Fruit fly (Drosophila melanogaster): ENCODE data around the gene Dad.

Dad gene

DNA sequence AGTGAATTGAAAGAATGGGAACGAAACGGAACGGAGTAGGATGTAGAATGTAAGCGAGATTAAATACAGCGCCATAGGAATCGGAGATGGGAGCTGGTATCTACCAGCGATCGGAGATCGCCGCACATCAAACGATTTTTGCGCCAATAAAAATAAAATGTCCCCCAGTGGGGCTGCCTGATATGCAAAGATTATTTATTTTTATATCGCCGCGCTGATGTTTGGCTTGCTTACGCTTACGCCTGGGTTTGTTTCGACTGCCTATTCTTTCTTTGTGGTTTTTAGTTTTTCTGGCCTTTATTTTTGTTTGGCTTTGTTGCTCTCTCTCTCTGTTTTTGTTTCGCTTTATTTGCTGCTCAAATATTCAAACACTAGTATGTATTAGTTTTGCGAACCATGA lies 10.0 kb downstream of the Dad start (continued):
- 0 out of 3 replicates have a peak, but pooled peaks have one; percentile 7 for TF ChIP-seq Dbx (GFP tag; IDR thresholded peaks at IDR 0.05)
- no peak for TF ChIP-seq Rfx (GFP tag; IDR thresholded peaks at IDR 0.05)
- no peak for TF ChIP-seq stc (GFP tag; IDR thresholded peaks at IDR 0.05)
- TF ChIP-seq crol (GFP tag; IDR thresholded peaks at IDR 0.05) = 0 out of 2 replicates have a peak, but pooled peaks have one; percentile 15
- peak; percentile 62 for TF ChIP-seq CG12769 (tag; optimal IDR thresholded peaks at IDR 0.05)
- TF ChIP-seq salm (tag; optimal IDR thresholded peaks at IDR 0.05) = no peak
- TF ChIP-seq B-H2 (GFP tag; optimal IDR thresholded peaks at IDR 0.05) = peak; percentile 53
- peak; percentile 5 for TF ChIP-seq CG13624 (GFP tag; optimal IDR thresholded peaks at IDR 0.05)
- peak; percentile 71 for TF ChIP-seq sd (tag; optimal IDR thresholded peaks at IDR 0.05)
- peak; percentile 13 for TF ChIP-seq abd-A (tag; optimal IDR thresholded peaks at IDR 0.05)
- TF ChIP-seq Fer1 (GFP tag; optimal IDR thresholded peaks at IDR 0.05) = no peak
- peak; percentile 59 for TF ChIP-seq sug (tag; optimal IDR thresholded peaks at IDR 0.05)
- TF ChIP-seq CG13894 (tag; optimal IDR thresholded peaks at IDR 0.05) = peak; percentile 51

DNA sequence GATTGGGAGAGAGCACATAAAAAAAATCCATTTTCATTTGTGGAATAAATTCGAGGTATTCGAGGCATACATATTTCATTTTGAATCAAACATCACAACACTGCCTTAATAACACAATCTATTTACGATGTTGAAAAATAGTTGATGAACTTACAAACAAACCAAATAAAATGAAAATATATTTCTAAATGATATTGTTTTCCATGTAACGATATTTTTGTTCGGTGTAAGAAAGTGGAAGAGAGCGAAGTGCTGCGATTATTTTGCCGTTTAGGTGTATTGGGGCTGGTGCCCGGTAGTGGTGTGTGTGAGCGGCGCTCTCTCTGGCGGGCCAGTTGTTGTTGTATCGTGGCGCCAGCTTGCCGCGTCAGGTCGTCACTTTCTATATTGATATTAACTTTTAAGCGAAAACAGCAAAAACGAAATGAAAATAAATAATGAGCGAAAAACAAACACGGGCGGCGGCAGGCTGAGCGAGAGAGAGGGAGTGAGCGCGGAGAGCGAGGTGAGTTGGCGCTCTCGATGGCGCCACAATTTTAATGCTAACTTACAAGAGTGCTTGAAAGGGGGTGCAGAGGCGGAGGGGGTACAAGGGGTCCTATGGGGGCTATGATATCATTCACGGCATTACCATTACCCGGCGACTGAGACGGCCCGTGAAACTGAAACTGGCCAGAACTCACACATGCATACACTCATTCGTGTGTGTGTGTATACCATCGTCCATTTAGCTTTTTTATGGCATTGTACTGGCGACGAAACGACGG lies 11.4 kb downstream of the Dad start:
- peak; percentile 65 for TF ChIP-seq CG30020 (tag; optimal IDR thresholded peaks at IDR 0.05)
- peak; percentile 45 for TF ChIP-seq CG15073 (GFP tag; optimal IDR thresholded peaks at IDR 0.05)
- peak; percentile 88 for TF ChIP-seq CG4820 (GFP tag; optimal IDR thresholded peaks at IDR 0.05)
- TF ChIP-seq CG7357 (GFP tag; IDR thresholded peaks at IDR 0.05) = peak; percentile 78
- peak; percentile 80 for TF ChIP-seq CG6254 (GFP tag; optimal IDR thresholded peaks at IDR 0.05)
- TF ChIP-seq run (tag; optimal IDR thresholded peaks at IDR 0.05) = peak; percentile 93
- TF ChIP-seq chif (GFP tag; optimal IDR thresholded peaks at IDR 0.05) = peak; percentile 92
- no peak for TF ChIP-seq hkb (optimal IDR thresholded peaks at IDR 0.05)
- TF ChIP-seq hkb (GFP tag; IDR thresholded peaks at IDR 0.05) = peak; percentile 91
- peak; percentile 57 for TF ChIP-seq repo (GFP tag; optimal IDR thresholded peaks at IDR 0.05)
- TF ChIP-seq CG12744 (GFP tag; optimal IDR thresholded peaks at IDR 0.05) = peak; percentile 89
- TF ChIP-seq Hey (tag; optimal IDR thresholded peaks at IDR 0.05) = peak; percentile 76
- TF ChIP-seq CG11085 (GFP tag; IDR thresholded peaks at IDR 0.05) = peak; percentile 45
- peak; percentile 93 for TF ChIP-seq ATbp (GFP tag; optimal IDR thresholded peaks at IDR 0.05)
- TF ChIP-seq hb (GFP tag; IDR thresholded peaks at IDR 0.05; ENCODE audit: partially characterized antibody) = no peak
- peak; percentile 70 for TF ChIP-seq pfk (GFP tag; optimal IDR thresholded peaks at IDR 0.05)
- peak; percentile 55 for TF ChIP-seq CG4282 (GFP tag; optimal IDR thresholded peaks at IDR 0.05)
- peak; percentile 77 for TF ChIP-seq onecut (GFP tag; IDR thresholded peaks at IDR 0.05)
- TF ChIP-seq Max (GFP tag; optimal IDR thresholded peaks at IDR 0.05) = peak; percentile 89
- TF ChIP-seq Drgx (GFP tag; IDR thresholded peaks at IDR 0.05) = peak; percentile 92
- peak; percentile 86 for TF ChIP-seq chn (GFP tag; optimal IDR thresholded peaks at IDR 0.05)
- TF ChIP-seq luna (GFP tag; optimal IDR thresholded peaks at IDR 0.05) = peak; percentile 83
- peak; percentile 92 for TF ChIP-seq Chrac-16 (GFP tag; optimal IDR thresholded peaks at IDR 0.05)
- TF ChIP-seq Pdp1 (GFP tag; optimal IDR thresholded peaks at IDR 0.05) = peak; percentile 83 to 92
- peak; percentile 86 for TF ChIP-seq ttk (GFP tag; IDR thresholded peaks at IDR 0.05)
- TF ChIP-seq CG4328 (GFP tag; optimal IDR thresholded peaks at IDR 0.05) = peak; percentile 86
- peak; percentile 80 for TF ChIP-seq dati (GFP tag; IDR thresholded peaks at IDR 0.05)
- peak; percentile 40 to 58 for TF ChIP-seq insv (GFP tag; optimal IDR thresholded peaks at IDR 0.05)
- peak; percentile 26; the same call in 1 of the 2 replicates for TF ChIP-seq hbn (GFP tag; IDR thresholded peaks at IDR 0.05; ENCODE audit: partially characterized antibody)
- peak; percentile 91 for TF ChIP-seq fu2 (GFP tag; optimal IDR thresholded peaks at IDR 0.05)
- peak; percentile 90 for TF ChIP-seq so (GFP tag; IDR thresholded peaks at IDR 0.05)
- peak; percentile 85 for TF ChIP-seq CG12942 (GFP tag; optimal IDR thresholded peaks at IDR 0.05)
- peak; percentile 79 for TF ChIP-seq klu (GFP tag; IDR thresholded peaks at IDR 0.05)
- TF ChIP-seq CG7271 (tag; optimal IDR thresholded peaks at IDR 0.05) = peak; percentile 48
- peak; percentile 81 for TF ChIP-seq schlank (tag; optimal IDR thresholded peaks at IDR 0.05)
- TF ChIP-seq HmgD (GFP tag; optimal IDR thresholded peaks at IDR 0.05) = peak; percentile 23

Measured in whole organism, embryonic.